Worm (Caenorhabditis elegans): ENCODE measurements around the gene F43B10.1.

The F43B10.1 gene

DNA sequence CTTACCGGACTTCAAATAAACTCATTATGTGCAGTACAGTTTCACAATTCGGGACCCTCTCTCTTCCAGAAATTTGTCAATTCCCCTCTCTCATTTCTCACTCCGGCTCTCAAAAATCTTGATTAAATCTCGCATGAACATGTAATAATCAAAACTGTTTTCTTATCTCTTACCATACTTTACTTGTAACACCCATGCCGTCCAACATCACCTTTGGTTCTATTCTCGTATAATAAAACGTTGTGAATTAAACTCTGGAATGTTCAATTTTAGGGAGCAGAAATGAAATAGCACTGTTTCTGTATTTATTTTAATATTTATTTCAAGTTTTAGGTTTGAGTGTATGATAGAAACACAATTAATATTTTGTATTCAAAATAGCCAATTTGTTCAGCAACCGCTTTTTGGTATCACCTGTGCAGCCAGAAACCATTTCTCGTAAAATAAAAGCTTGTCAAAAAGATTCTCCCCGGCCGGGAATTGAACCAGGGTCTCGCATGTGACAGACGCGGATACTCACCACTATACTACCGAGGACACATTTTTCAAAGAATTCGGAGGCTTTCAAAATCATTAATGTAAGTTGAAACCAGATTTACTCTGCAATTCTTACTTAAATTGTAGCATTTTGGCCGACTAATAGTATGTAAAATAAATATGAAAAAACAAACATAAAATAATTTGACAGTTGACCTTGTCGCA lies 45.0 kb downstream of the F43B10.1 start:
- no peak for TF ChIP-seq flt-1 (GFP tag; IDR thresholded peaks at IDR 0.05)
- no peak for TF ChIP-seq tbx-37 (GFP tag; conservative IDR thresholded peaks at IDR 0.05)
- TF ChIP-seq hmg-4 (GFP tag; optimal IDR thresholded peaks at IDR 0.05) = no peak
- TF ChIP-seq scrt-1 (GFP tag; IDR thresholded peaks at IDR 0.05) = no peak
- no peak for TF ChIP-seq B0310.2 (tag; optimal IDR thresholded peaks at IDR 0.05)
- TF ChIP-seq ama-1 (optimal IDR thresholded peaks at IDR 0.05) = no peak
- TF ChIP-seq pes-1 (GFP tag; IDR thresholded peaks at IDR 0.05) = no peak
- no peak for TF ChIP-seq ceh-13 (GFP tag; optimal IDR thresholded peaks at IDR 0.05)
- no peak for TF ChIP-seq ets-7 (tag; optimal IDR thresholded peaks at IDR 0.05)
- no peak for TF ChIP-seq tbx-11 (GFP tag; IDR thresholded peaks at IDR 0.05)
- no peak for TF ChIP-seq sea-1 (GFP tag; conservative IDR thresholded peaks at IDR 0.05)
- TF ChIP-seq aly-1 (tag; optimal IDR thresholded peaks at IDR 0.05) = no peak
- no peak for TF ChIP-seq hmbx-1 (tag; optimal IDR thresholded peaks at IDR 0.05)
- no peak for TF ChIP-seq ceh-36 (tag; optimal IDR thresholded peaks at IDR 0.05)
- TF ChIP-seq hnd-1 (tag; optimal IDR thresholded peaks at IDR 0.05) = no peak
- TF ChIP-seq F13C5.2 (tag; optimal IDR thresholded peaks at IDR 0.05) = no peak
- no peak for TF ChIP-seq tra-4 (tag; optimal IDR thresholded peaks at IDR 0.05)

DNA sequence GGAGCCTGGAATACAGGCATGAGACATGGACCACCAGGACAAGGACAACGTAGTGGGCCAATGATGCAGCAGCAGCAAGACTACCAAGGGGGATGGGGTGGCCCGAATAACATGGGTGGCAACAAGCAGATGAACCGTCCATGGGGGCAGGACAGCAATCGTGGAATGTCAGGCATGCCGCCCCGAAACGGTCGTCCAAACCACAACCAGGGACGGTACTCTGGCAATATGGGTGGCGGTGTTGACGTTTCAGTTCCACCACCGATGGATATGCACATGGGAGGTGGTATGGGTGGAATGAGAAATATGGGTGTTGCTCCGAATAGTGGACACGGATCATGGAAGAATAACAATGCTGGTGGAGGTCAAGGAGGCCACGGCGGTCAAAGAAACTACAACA lies 48.5 kb downstream of the F43B10.1 start:
- TF ChIP-seq flt-1 (GFP tag; IDR thresholded peaks at IDR 0.05) (no peak), aly-1 (tag; optimal IDR thresholded peaks at IDR 0.05) (peak; percentile 39)

DNA sequence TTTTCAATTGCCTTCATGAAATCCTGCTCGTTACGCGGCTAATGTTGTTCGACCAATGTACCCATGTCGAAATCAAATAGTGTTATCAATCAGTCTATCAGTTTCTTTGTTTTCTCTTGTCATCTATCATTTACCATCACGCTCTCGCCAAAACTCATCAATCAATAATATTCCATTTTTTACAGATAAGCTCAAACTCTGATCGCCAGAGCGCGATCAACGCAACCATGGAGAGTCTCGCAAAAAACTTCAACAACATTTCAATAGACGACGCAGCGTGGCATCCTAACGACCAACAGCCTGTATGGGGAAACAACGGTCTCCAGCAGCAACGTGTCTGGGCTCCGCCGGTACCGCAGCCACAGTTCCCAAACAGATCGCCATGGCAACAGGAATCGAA lies 49.4 kb downstream of the F43B10.1 start, which contains the start of gene ain-1:
Gene ain-1 (plus strand): TSS at position 186 of the 400 bp plus-strand sequence.
- TF ChIP-seq sea-1 (GFP tag; conservative IDR thresholded peaks at IDR 0.05) (no peak), ama-1 (optimal IDR thresholded peaks at IDR 0.05) (no peak), B0310.2 (tag; optimal IDR thresholded peaks at IDR 0.05) (no peak), aly-1 (tag; optimal IDR thresholded peaks at IDR 0.05) (no peak), ceh-36 (tag; optimal IDR thresholded peaks at IDR 0.05) (no peak), tra-4 (tag; optimal IDR thresholded peaks at IDR 0.05) (no peak), ceh-13 (GFP tag; optimal IDR thresholded peaks at IDR 0.05) (no peak), tbx-37 (GFP tag; conservative IDR thresholded peaks at IDR 0.05) (no peak), hnd-1 (tag; optimal IDR thresholded peaks at IDR 0.05) (no peak), hmg-4 (GFP tag; optimal IDR thresholded peaks at IDR 0.05) (no peak), tbx-11 (GFP tag; IDR thresholded peaks at IDR 0.05) (no peak), ets-7 (tag; optimal IDR thresholded peaks at IDR 0.05) (no peak), pes-1 (GFP tag; IDR thresholded peaks at IDR 0.05) (no peak), F13C5.2 (tag; optimal IDR thresholded peaks at IDR 0.05) (no peak), flt-1 (GFP tag; IDR thresholded peaks at IDR 0.05) (no peak)

ce11 chrX:16612293-16612946 lies 50.2 kb downstream of the F43B10.1 start:
- TF ChIP-seq hmbx-1 (tag; optimal IDR thresholded peaks at IDR 0.05) (no peak), aly-1 (tag; optimal IDR thresholded peaks at IDR 0.05) (peak; percentile 55), tbx-37 (GFP tag; conservative IDR thresholded peaks at IDR 0.05) (peak; percentile 19; the same call in 1 of the 2 replicates), pes-1 (GFP tag; IDR thresholded peaks at IDR 0.05) (no peak), ama-1 (optimal IDR thresholded peaks at IDR 0.05) (no peak), F13C5.2 (tag; optimal IDR thresholded peaks at IDR 0.05) (peak; percentile 90), hmg-4 (GFP tag; optimal IDR thresholded peaks at IDR 0.05) (peak; percentile 98), hnd-1 (tag; optimal IDR thresholded peaks at IDR 0.05) (no peak), B0310.2 (tag; optimal IDR thresholded peaks at IDR 0.05) (peak; percentile 48), flt-1 (GFP tag; IDR thresholded peaks at IDR 0.05) (peak; percentile 38), ceh-13 (GFP tag; optimal IDR thresholded peaks at IDR 0.05) (no peak), ets-7 (tag; optimal IDR thresholded peaks at IDR 0.05) (peak; percentile 29), sea-1 (GFP tag; conservative IDR thresholded peaks at IDR 0.05) (peak; percentile 65; the same call in 1 of the 2 replicates), scrt-1 (GFP tag; IDR thresholded peaks at IDR 0.05) (peak; percentile 69), tbx-11 (GFP tag; IDR thresholded peaks at IDR 0.05) (0 out of 2 replicates have a peak, but pooled peaks have one; percentile 30), tra-4 (tag; optimal IDR thresholded peaks at IDR 0.05) (peak; percentile 17), ceh-36 (tag; optimal IDR thresholded peaks at IDR 0.05) (peak; percentile 41)

- TF ChIP-seq flt-1 (GFP tag; IDR thresholded peaks at IDR 0.05) (no peak), ets-7 (tag; optimal IDR thresholded peaks at IDR 0.05) (no peak), ceh-13 (GFP tag; optimal IDR thresholded peaks at IDR 0.05) (peak; percentile 10), pes-1 (GFP tag; IDR thresholded peaks at IDR 0.05) (0 out of 2 replicates have a peak, but pooled peaks have one; percentile 32), B0310.2 (tag; optimal IDR thresholded peaks at IDR 0.05) (no peak), tbx-37 (GFP tag; conservative IDR thresholded peaks at IDR 0.05) (no peak), ama-1 (optimal IDR thresholded peaks at IDR 0.05) (no peak), tbx-11 (GFP tag; IDR thresholded peaks at IDR 0.05) (no peak), ceh-36 (tag; optimal IDR thresholded peaks at IDR 0.05) (no peak), tra-4 (tag; optimal IDR thresholded peaks at IDR 0.05) (no peak), hmg-4 (GFP tag; optimal IDR thresholded peaks at IDR 0.05) (peak; percentile 24), scrt-1 (GFP tag; IDR thresholded peaks at IDR 0.05) (0 out of 2 replicates have a peak, but pooled peaks have one; percentile 37), hmbx-1 (tag; optimal IDR thresholded peaks at IDR 0.05) (no peak), hnd-1 (tag; optimal IDR thresholded peaks at IDR 0.05) (no peak), sea-1 (GFP tag; conservative IDR thresholded peaks at IDR 0.05) (0 out of 2 replicates have a peak, but pooled peaks have one; percentile 20), F13C5.2 (tag; optimal IDR thresholded peaks at IDR 0.05) (no peak), aly-1 (tag; optimal IDR thresholded peaks at IDR 0.05) (no peak)
These were observed 51.1 kb downstream of the F43B10.1 start for ce11 chrX:16611333-16612043.

- TF ChIP-seq aly-1 (tag; optimal IDR thresholded peaks at IDR 0.05) = no peak
- no peak for TF ChIP-seq tbx-37 (GFP tag; conservative IDR thresholded peaks at IDR 0.05)
- TF ChIP-seq tra-4 (tag; optimal IDR thresholded peaks at IDR 0.05) = no peak
- TF ChIP-seq hmbx-1 (tag; optimal IDR thresholded peaks at IDR 0.05) = no peak
- TF ChIP-seq F13C5.2 (tag; optimal IDR thresholded peaks at IDR 0.05) = no peak
- TF ChIP-seq ceh-36 (tag; optimal IDR thresholded peaks at IDR 0.05) = no peak
- no peak for TF ChIP-seq hmg-4 (GFP tag; optimal IDR thresholded peaks at IDR 0.05)
- TF ChIP-seq flt-1 (GFP tag; IDR thresholded peaks at IDR 0.05) = no peak
These were observed 53.2 kb downstream of the F43B10.1 start, which contains the start of gene F59C12.3 for ce11 chrX:16609424-16609823. F59C12.3 (minus strand) TSS chrX:16609524.
